Fruit fly (Drosophila melanogaster) whole organism, wandering third instar larva: ENCODE results near the gene Gr32a.

ENCODE experiments used
- GATAd ChIP-seq: sonication (Bioruptor generic); optimal IDR thresholded peaks from 2 replicates; lab custom pipeline; 2016; ENCODE audit warnings: missing biosample characterization, missing genetic modification characterization
- Sp1 ChIP-seq: fragments of 200-800 bp; sonication (Bioruptor generic); optimal IDR thresholded peaks from 3 replicates; lab custom pipeline; 2019; ENCODE audit warnings: missing biosample characterization, mild to moderate bottlenecking, missing genetic modification characterization, moderate library complexity
- Vsx2 ChIP-seq: fragments of 200-300, 225-300 bp; sonication (Bioruptor generic); optimal IDR thresholded peaks from 2 replicates; lab custom pipeline; 2018; ENCODE audit warnings: missing biosample characterization, missing genetic modification characterization; ENCODE audit not compliant: partially characterized antibody
- fru ChIP-seq: fragments of 200-800 bp; sonication (Bioruptor generic); optimal IDR thresholded peaks from 3 replicates; lab custom pipeline; 2016; ENCODE audit warnings: missing biosample characterization, mild to moderate bottlenecking, missing genetic modification characterization
- h ChIP-seq: fragments of 200-800 bp; sonication (Bioruptor generic); optimal IDR thresholded peaks from 3 replicates; lab custom pipeline; 2016; ENCODE audit warnings: missing biosample characterization, mild to moderate bottlenecking, missing genetic modification characterization
- pan ChIP-seq: fragments of >200 bp; optimal IDR thresholded peaks from 2 replicates; lab custom pipeline; 2017
- rgr ChIP-seq: fragments of 200-800 bp; sonication (Bioruptor generic); optimal IDR thresholded peaks from 3 replicates; lab custom pipeline; 2016; ENCODE audit warnings: missing biosample characterization, mild to moderate bottlenecking, missing genetic modification characterization

dm6 chr2L:11081337-11081736 lies 32.5 kb upstream of the Gr32a start, which contains the start of gene AstC:
- TF ChIP-seq Vsx2 (GFP tag; lab: Kevin White, UChicago) (no peak), rgr (no peak), h (no peak), pan (no peak), Sp1 (GFP tag; lab: Kevin White, UChicago) (no peak), GATAd (GFP tag; lab: Kevin White, UChicago) (no peak), fru (GFP tag; lab: Kevin White, UChicago) (no peak)
